Worm (Caenorhabditis elegans) whole organism, early embryonic: Measurements from ENCODE around the gene cest-32.

ENCODE experiments used
- B0310.2 ChIP-seq: sonication (generic microtip); optimal IDR thresholded peaks from 2 replicates; lab custom pipeline; 2016; ENCODE audit warnings: mild to moderate bottlenecking, missing genetic modification characterization, missing compliant biosample characterization
- F13C5.2 ChIP-seq: sonication (generic microtip); optimal IDR thresholded peaks from 2 replicates; lab custom pipeline; 2017; ENCODE audit warnings: mild to moderate bottlenecking, missing genetic modification characterization, inconsistent platforms, missing compliant biosample characterization
- ama-1 ChIP-seq: fragments of 150-350 bp; optimal IDR thresholded peaks from 2 replicates; lab custom pipeline; 2014
- ceh-13 ChIP-seq: fragments of 200-800 bp; sonication (Bioruptor generic); optimal IDR thresholded peaks from 2 replicates; lab custom pipeline; 2018; ENCODE audit warnings: mild to moderate bottlenecking, missing genetic modification characterization, missing compliant biosample characterization
- ceh-36 ChIP-seq: sonication (generic microtip); optimal IDR thresholded peaks from 2 replicates; lab custom pipeline; 2016; ENCODE audit warnings: missing genetic modification characterization, inconsistent platforms, missing compliant biosample characterization
- ets-7 ChIP-seq: sonication (generic microtip); optimal IDR thresholded peaks from 2 replicates; lab custom pipeline; 2016; ENCODE audit warnings: missing genotype, missing genetic modification characterization, missing compliant biosample characterization
- flt-1 ChIP-seq: fragments of 200-800 bp; sonication (Bioruptor generic); IDR thresholded peaks from 2 replicates; pipeline ENCODE4 v1.3.6; 2022; ENCODE audit warnings: missing genetic modification characterization, missing compliant biosample characterization
- hmbx-1 ChIP-seq: sonication (generic microtip); optimal IDR thresholded peaks from 2 replicates; lab custom pipeline; 2016; ENCODE audit warnings: mild to moderate bottlenecking, missing genetic modification characterization, missing compliant biosample characterization
- hmg-4 ChIP-seq: fragments of 200-800 bp; sonication (Bioruptor generic); optimal IDR thresholded peaks from 2 replicates; lab custom pipeline; 2018; ENCODE audit warnings: mild to moderate bottlenecking, missing genetic modification characterization, missing compliant biosample characterization
- hnd-1 ChIP-seq: sonication (generic microtip); optimal IDR thresholded peaks from 2 replicates; lab custom pipeline; 2016; ENCODE audit warnings: missing genetic modification characterization, missing compliant biosample characterization
- pes-1 ChIP-seq: fragments of 200-800 bp; sonication (Bioruptor generic); IDR thresholded peaks from 2 replicates; pipeline ENCODE4 v1.3.6; 2022; ENCODE audit warnings: missing genetic modification reagents, missing genetic modification characterization, missing compliant biosample characterization
- sea-1 ChIP-seq: fragments of 200-800 bp; sonication (Bioruptor generic); conservative IDR thresholded peaks from 2 replicates; pipeline ENCODE4 v1.3.6; 2022; ENCODE audit warnings: missing genetic modification characterization, missing compliant biosample characterization
- tbx-11 ChIP-seq: fragments of 200-800 bp; sonication (Bioruptor generic); IDR thresholded peaks from 2 replicates; pipeline ENCODE4 v1.3.6; 2022; ENCODE audit warnings: missing genetic modification characterization, missing compliant biosample characterization
- tra-4 ChIP-seq: sonication (generic microtip); optimal IDR thresholded peaks from 2 replicates; lab custom pipeline; 2017; ENCODE audit warnings: missing genetic modification characterization, missing compliant biosample characterization

Gene cest-32

DNA sequence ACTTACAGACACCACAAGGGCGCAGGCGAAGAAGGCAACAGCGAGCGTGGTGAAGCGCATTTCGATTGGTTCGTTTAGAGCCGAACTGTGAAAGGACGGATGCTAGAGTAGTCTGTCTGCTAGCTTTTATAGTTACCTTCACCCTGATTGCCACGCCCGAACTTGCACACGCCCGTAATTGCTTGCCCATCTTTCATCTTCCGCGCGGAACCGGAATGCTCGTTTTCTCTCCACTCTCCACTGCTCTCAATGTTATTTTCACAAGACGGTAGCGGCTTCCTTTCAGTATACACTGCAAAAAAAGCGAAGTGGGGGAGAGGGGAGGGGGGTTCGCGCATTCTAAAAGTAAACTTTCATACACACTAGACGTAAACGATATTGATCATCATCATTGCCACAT, 39.2 kb downstream of the cest-32 start, which contains the start of gene abu-8:
abu-8 (minus strand) TSS at position 101 of the 400 bp plus-strand sequence.
- TF ChIP-seq F13C5.2 (tag; lab: Kevin White, UChicago) (no peak), flt-1 (no peak), hmbx-1 (no peak), ceh-36 (tag; lab: Kevin White, UChicago) (no peak), ets-7 (no peak), hnd-1 (tag; lab: Kevin White, UChicago) (no peak), hmg-4 (GFP tag; lab: Kevin White, UChicago) (no peak), tra-4 (no peak), ceh-13 (GFP tag; lab: Kevin White, UChicago) (no peak)

ce11 chrV:5192501-5192900, 41.2 kb downstream of the cest-32 start, which contains the start of gene C03A7.13:
Gene C03A7.13, minus strand, starts transcription at chrV:5192543.
- no peak for TF ChIP-seq tra-4
- TF ChIP-seq sea-1 (GFP tag; lab: Robert Waterston, UW): no peak
- no peak for TF ChIP-seq B0310.2
- TF ChIP-seq F13C5.2 (tag; lab: Kevin White, UChicago): no peak
- no peak for TF ChIP-seq ama-1 (lab: Kevin White, UChicago)
- TF ChIP-seq hmbx-1: no peak
- TF ChIP-seq tbx-11 (GFP tag; lab: Robert Waterston, UW): no peak
- no peak for TF ChIP-seq pes-1 (GFP tag; lab: Robert Waterston, UW)
- no peak for TF ChIP-seq ceh-36 (tag; lab: Kevin White, UChicago)

- TF ChIP-seq flt-1: no peak
- no peak for TF ChIP-seq pes-1 (GFP tag; lab: Robert Waterston, UW)
- TF ChIP-seq hmbx-1: no peak
- no peak for TF ChIP-seq ama-1 (lab: Kevin White, UChicago)
Observed at ce11 chrV:5181612-5182011, 52.1 kb downstream of the cest-32 start, which contains the start of gene C03A7.2. Gene C03A7.2, plus strand, starts transcription at chrV:5181912.
